Worm (Caenorhabditis elegans) whole organism, L4/young adult: ENCODE results near the gene rde-12.

Source experiments
- dao-5 ChIP-seq: sonication (generic microtip); optimal IDR thresholded peaks from 2 replicates; lab custom pipeline; 2016; ENCODE audit warnings: missing genotype, missing genetic modification characterization, moderate library complexity, missing compliant biosample characterization
- him-1 ChIP-seq: sonication (generic microtip); optimal IDR thresholded peaks from 2 replicates; lab custom pipeline; 2016; ENCODE audit warnings: missing genotype, missing genetic modification reagents, missing genetic modification characterization, missing compliant biosample characterization

DNA sequence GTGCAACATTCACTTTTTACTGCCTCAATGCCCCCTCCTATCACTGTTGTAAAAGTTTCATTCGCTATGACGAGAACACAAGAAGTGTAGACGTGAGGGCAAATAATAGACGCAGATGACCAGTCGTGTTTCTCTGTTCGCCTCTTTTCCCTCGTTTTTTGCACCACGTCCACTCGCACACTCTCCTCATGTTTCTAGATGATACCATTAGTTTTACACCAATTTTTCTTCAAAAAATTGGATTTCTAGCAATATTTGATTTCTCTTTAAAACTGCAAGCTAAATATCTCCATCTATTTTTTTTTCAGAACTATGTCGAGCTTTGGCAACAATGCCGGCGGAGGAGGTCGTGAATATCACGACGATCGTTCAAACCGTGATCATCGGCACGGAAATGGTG is at the start of gene rde-12:
- no peak for TF ChIP-seq dao-5
- TF ChIP-seq him-1 (tag; lab: Kevin White, UChicago) = no peak
